Worm (Caenorhabditis elegans): ENCODE measurements around the gene rpt-6.

rpt-6 gene

DNA sequence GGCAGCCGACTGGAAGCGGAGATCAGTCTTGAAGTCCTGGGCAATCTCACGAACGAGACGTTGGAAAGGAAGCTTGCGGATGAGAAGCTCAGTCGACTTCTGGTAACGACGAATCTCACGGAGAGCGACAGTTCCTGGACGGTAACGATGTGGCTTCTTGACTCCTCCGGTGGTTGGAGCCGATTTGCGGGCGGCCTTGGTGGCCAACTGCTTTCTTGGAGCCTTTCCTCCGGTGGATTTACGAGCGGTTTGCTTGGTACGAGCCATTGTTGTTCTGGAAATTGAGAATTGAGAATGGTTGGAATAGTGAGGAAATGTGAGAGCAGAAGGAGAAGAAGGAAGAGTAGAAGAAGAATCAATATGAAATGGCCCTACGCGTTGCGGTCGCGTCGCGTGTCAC lies 2.4 kb upstream of the rpt-6 start:
- TF ChIP-seq ceh-18 (tag; optimal IDR thresholded peaks at IDR 0.05): no peak
- no peak for TF ChIP-seq zip-5 (tag; optimal IDR thresholded peaks at IDR 0.05)
- TF ChIP-seq ref-2 (tag; optimal IDR thresholded peaks at IDR 0.05): no peak

DNA sequence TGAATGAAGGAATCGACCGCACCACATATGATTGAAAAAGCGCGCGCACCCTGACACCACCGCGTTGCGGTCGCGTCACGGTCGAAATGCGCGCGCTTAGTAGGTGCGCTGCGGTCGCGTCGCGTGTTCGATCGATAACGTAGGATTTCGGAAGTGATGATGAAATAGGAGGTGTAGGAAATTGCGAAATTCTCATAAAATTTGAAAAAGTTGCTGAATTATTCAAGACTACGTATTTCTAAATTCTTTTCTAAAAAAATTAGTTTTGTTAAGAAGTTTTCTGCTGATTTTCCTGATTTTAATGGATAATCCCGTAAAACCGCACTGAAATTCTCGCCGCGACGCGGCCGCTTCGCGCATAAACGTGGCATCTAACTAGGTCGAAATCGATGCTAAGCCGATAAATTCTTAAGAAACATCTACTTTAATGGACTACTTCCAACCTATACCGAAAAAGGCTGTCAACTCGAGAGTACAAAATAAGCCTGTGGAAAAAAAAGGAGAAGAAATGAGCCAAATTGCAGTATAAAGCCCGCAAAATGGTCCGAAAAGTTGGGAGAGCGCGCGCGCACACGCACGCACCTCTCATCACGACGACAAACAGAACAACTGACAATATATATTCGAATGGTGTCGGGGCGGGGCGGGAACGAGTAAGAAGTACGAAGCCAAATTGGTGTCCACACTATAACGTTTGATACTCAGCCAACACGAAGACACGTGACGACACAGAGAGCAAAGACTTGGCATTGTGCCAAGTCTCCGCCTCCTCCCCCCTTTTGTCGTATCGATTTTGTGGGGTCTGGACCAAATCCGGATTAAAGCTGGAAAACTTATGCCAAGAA lies 1.6 kb upstream of the rpt-6 start, which contains the start of gene his-72:
Gene his-72 (minus strand): TSS at position 589 of the 845 bp plus-strand sequence.
- peak; percentile 10 for TF ChIP-seq C38D4.7 (GFP tag; optimal IDR thresholded peaks at IDR 0.05)
- peak; percentile 2 for TF ChIP-seq ceh-34 (tag; optimal IDR thresholded peaks at IDR 0.05)
- TF ChIP-seq rnt-1 (tag; optimal IDR thresholded peaks at IDR 0.05): peak; percentile 10
- no peak for TF ChIP-seq pat-9 (tag; optimal IDR thresholded peaks at IDR 0.05)
- TF ChIP-seq hlh-6 (tag; optimal IDR thresholded peaks at IDR 0.05): peak; percentile 48
- TF ChIP-seq ama-1 (optimal IDR thresholded peaks at IDR 0.05): peak; percentile 94
- peak; percentile 10 for TF ChIP-seq tbx-2 (tag; optimal IDR thresholded peaks at IDR 0.05)
- TF ChIP-seq sox-4 (tag; optimal IDR thresholded peaks at IDR 0.05): no peak
- peak; percentile 11 for TF ChIP-seq ceh-24 (tag; optimal IDR thresholded peaks at IDR 0.05)
- no peak for TF ChIP-seq dve-1 (tag; optimal IDR thresholded peaks at IDR 0.05)
- TF ChIP-seq dmd-4 (tag; optimal IDR thresholded peaks at IDR 0.05; ENCODE audit: borderline replicate concordance): peak; percentile 9
- peak; percentile 27 for TF ChIP-seq ceh-31 (tag; optimal IDR thresholded peaks at IDR 0.05)
- TF ChIP-seq fkh-10 (GFP tag; optimal IDR thresholded peaks at IDR 0.05): no peak
- TF ChIP-seq ceh-48 (tag; optimal IDR thresholded peaks at IDR 0.05): peak; percentile 77
- TF ChIP-seq ttx-3 (tag; optimal IDR thresholded peaks at IDR 0.05): peak; percentile 13
- TF ChIP-seq nfya-1 (tag; optimal IDR thresholded peaks at IDR 0.05): peak; percentile 9
- TF ChIP-seq unc-55 (GFP tag; optimal IDR thresholded peaks at IDR 0.05): peak; percentile 18
- peak; percentile 89 for TF ChIP-seq hlh-30 (tag; optimal IDR thresholded peaks at IDR 0.05; ENCODE audit: insufficient read depth)
- TF ChIP-seq ceh-9 (tag; optimal IDR thresholded peaks at IDR 0.05): no peak
- TF ChIP-seq ref-2 (tag; optimal IDR thresholded peaks at IDR 0.05): peak; percentile 27
- TF ChIP-seq K02D7.2 (tag; optimal IDR thresholded peaks at IDR 0.05): peak; percentile 13

DNA sequence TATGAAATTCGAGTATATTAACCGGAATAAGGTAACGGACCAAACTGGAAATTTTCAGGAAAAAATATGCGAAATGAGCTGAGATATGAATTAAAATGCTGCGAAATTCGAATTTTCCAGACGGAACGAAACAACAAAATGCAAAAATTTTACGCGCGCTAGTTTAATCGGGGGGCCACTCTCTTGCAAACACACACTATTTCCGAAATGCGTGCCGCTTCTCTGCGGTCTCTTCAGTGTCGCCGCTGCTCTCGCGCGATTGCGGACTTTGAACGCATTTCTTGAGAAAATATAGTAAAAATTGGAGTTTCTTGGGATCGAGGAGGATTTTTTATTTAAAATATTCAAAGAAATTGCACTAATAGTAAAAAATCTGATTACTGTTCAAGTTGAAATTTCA lies 780 bp upstream of the rpt-6 start:
- TF ChIP-seq pax-1 (tag; optimal IDR thresholded peaks at IDR 0.05) (no peak), syd-9 (tag; optimal IDR thresholded peaks at IDR 0.05) (no peak), ama-1 (optimal IDR thresholded peaks at IDR 0.05) (no peak), hlh-15 (tag; optimal IDR thresholded peaks at IDR 0.05) (no peak), hlh-8 (tag; optimal IDR thresholded peaks at IDR 0.05) (no peak), unc-3 (GFP tag; conservative IDR thresholded peaks at IDR 0.05) (no peak), unc-3 (tag; optimal IDR thresholded peaks at IDR 0.05) (no peak), fkh-10 (GFP tag; optimal IDR thresholded peaks at IDR 0.05) (no peak), pros-1 (tag; optimal IDR thresholded peaks at IDR 0.05) (peak; percentile 27), ceh-22 (tag; optimal IDR thresholded peaks at IDR 0.05) (no peak), ceh-6 (GFP tag; optimal IDR thresholded peaks at IDR 0.05) (no peak), pat-9 (tag; optimal IDR thresholded peaks at IDR 0.05) (no peak), K09A11.1 (tag; optimal IDR thresholded peaks at IDR 0.05; ENCODE audit: insufficient read depth) (no peak), nfya-1 (tag; optimal IDR thresholded peaks at IDR 0.05) (peak; percentile 22), ceh-31 (tag; optimal IDR thresholded peaks at IDR 0.05) (peak; percentile 5), dmd-4 (tag; optimal IDR thresholded peaks at IDR 0.05; ENCODE audit: borderline replicate concordance) (no peak), ceh-19 (GFP tag; optimal IDR thresholded peaks at IDR 0.05) (no peak), ztf-16 (tag; optimal IDR thresholded peaks at IDR 0.05) (no peak), ceh-34 (tag; optimal IDR thresholded peaks at IDR 0.05) (no peak), unc-86 (tag; optimal IDR thresholded peaks at IDR 0.05) (no peak), ttx-3 (tag; optimal IDR thresholded peaks at IDR 0.05) (no peak)
